Fruit fly (Drosophila melanogaster) whole organism, adult: ENCODE measurements around the gene CG7766.

Experiments used
- CG11617 ChIP-seq: fragments of 200-800 bp; sonication (Bioruptor generic); optimal IDR thresholded peaks from 2 replicates; lab custom pipeline; 2017; ENCODE audit warnings: mild to moderate bottlenecking, missing biosample characterization, missing genetic modification reagents, missing genetic modification characterization
- CG14711 ChIP-seq: fragments of 200-800 bp; sonication (Bioruptor generic); optimal IDR thresholded peaks from 2 replicates; lab custom pipeline; 2018; ENCODE audit warnings: missing biosample characterization, mild to moderate bottlenecking, missing genetic modification characterization, moderate library complexity
- CG1620 ChIP-seq: fragments of 200-800 bp; sonication (Bioruptor generic); optimal IDR thresholded peaks from 2 replicates; lab custom pipeline; 2016; ENCODE audit warnings: missing biosample characterization, missing genetic modification characterization
- CG33017 ChIP-seq: fragments of 200-800 bp; sonication (Bioruptor generic); optimal IDR thresholded peaks from 2 replicates; lab custom pipeline; 2018; ENCODE audit warnings: missing biosample characterization, mild to moderate bottlenecking, missing genetic modification characterization, moderate library complexity
- CG7101 ChIP-seq: fragments of 200-800 bp; sonication (Bioruptor generic); optimal IDR thresholded peaks from 2 replicates; lab custom pipeline; 2018; ENCODE audit warnings: missing biosample characterization, mild to moderate bottlenecking, missing genetic modification characterization, moderate library complexity
- Clk ChIP-seq: fragments of 200-800 bp; sonication (Bioruptor generic); optimal IDR thresholded peaks from 2 replicates; lab custom pipeline; 2017; ENCODE audit warnings: missing biosample characterization, missing genetic modification characterization
- Hr96 ChIP-seq: fragments of 200-800 bp; sonication (Bioruptor generic); optimal IDR thresholded peaks from 2 replicates; lab custom pipeline; 2016; ENCODE audit warnings: missing biosample characterization, missing genetic modification characterization
- bab1 ChIP-seq: fragments of 200-800 bp; sonication (Bioruptor generic); optimal IDR thresholded peaks from 3 replicates; lab custom pipeline; 2019; ENCODE audit warnings: missing biosample characterization, mild to moderate bottlenecking, missing genetic modification characterization, moderate library complexity
- cnc ChIP-seq, 2 experiments: fragments of >200 bp; optimal IDR thresholded peaks; 2 replicates each; lab custom pipeline; 2017
- kay ChIP-seq: fragments of 200-800 bp; sonication (Bioruptor generic); peaks from one replicate; lab custom pipeline; 2016; ENCODE audit warnings: missing biosample characterization, missing genetic modification characterization, borderline replicate concordance
- ovo ChIP-seq: fragments of 200-800 bp; sonication (Bioruptor generic); optimal IDR thresholded peaks from 2 replicates; lab custom pipeline; 2016; ENCODE audit warnings: missing biosample characterization, missing genetic modification characterization
- pad ChIP-seq: fragments of 200-800 bp; sonication (Bioruptor generic); optimal IDR thresholded peaks from 3 replicates; lab custom pipeline; 2017; ENCODE audit warnings: missing biosample characterization, missing genetic modification characterization, mild to moderate bottlenecking, moderate library complexity, missing genetic modification reagents
- toe ChIP-seq: fragments of 200-800 bp; sonication (Bioruptor generic); optimal IDR thresholded peaks from 2 replicates; lab custom pipeline; 2016; ENCODE audit warnings: missing biosample characterization, missing genetic modification characterization

DNA sequence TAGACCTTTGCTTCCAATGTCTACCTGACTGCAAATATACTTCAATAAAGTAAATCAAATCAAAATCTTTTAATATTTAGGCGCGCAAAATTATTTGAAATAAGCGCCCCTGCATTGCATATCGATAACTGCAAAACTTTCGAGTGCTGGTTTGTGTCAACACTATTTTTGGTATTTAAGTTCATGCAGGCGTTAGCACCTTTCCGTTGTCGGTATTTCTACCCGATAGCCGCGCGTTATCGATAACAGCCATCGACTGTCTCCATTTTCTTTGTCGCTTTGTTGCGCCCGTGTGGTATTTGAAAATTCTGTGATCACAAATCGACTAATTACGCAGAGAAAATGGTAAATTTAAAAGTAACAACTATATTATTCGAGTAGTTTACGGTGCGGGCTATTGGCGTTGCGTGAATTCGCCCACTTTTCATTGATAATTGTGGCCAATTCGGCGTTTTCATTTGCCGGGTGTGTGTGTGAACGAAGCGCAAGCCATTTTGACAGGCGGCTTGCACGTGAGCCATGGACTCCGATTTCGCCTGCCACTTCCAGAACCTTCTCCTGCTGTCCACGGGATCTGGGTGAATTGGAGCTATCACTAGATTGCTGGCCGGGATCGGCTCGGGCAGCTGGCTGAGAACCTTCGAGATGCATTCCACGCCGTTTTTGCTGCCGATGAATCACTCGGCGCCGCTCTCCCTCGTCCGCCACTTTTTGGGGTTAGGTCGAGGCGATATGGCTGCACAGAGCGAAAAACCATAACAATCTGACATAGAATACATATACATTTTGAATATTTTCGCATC is 14.1 kb downstream of the CG7766 start, which contains the start of gene CCT2:
- TF ChIP-seq CG14711 (tag; lab: Kevin White, UChicago), result peak; percentile 21
- no peak for TF ChIP-seq CG1620 (GFP tag; lab: Kevin White, UChicago)
- TF ChIP-seq kay, result peak; percentile 82
- no peak for TF ChIP-seq ovo (GFP tag; lab: Kevin White, UChicago)
- peak; percentile 55 for TF ChIP-seq bab1 (GFP tag; lab: Kevin White, UChicago)
- no peak for TF ChIP-seq toe (GFP tag; lab: Kevin White, UChicago)
- TF ChIP-seq CG33017 (tag; lab: Kevin White, UChicago), result no peak
- no peak for TF ChIP-seq Hr96
- peak; percentile 12 for TF ChIP-seq CG11617 (GFP tag; lab: Kevin White, UChicago)
- peak; percentile 12 for TF ChIP-seq CG7101 (tag; lab: Kevin White, UChicago)
- no peak for TF ChIP-seq cnc (optimal IDR thresholded peaks at IDR 0.05; lab: Kevin White, UChicago)
- no peak for TF ChIP-seq Clk (GFP tag; lab: Kevin White, UChicago)
- TF ChIP-seq pad (GFP tag; lab: Kevin White, UChicago), result no peak
